Worm (Caenorhabditis elegans): ENCODE results near the gene F10E7.9.

F10E7.9 gene

ce11 chrII:7151969-7152631 is 42.2 kb upstream of the F10E7.9 start, which contains the start of gene fust-1 (continued):
- peak; percentile 96 for TF ChIP-seq ekl-4 (GFP tag; IDR thresholded peaks at IDR 0.05)
- TF ChIP-seq F33H1.4 (GFP tag; IDR thresholded peaks at IDR 0.05) = peak; percentile 82
- no peak for TF ChIP-seq rpc-1 (optimal IDR thresholded peaks at IDR 0.05)
- TF ChIP-seq rpc-1 (tag; optimal IDR thresholded peaks at IDR 0.05) = no peak
- peak; percentile 44; the same call in 1 of the 2 replicates for TF ChIP-seq lin-26 (GFP tag; IDR thresholded peaks at IDR 0.05)
- peak; percentile 17 for TF ChIP-seq F52B5.7 (tag; optimal IDR thresholded peaks at IDR 0.05)
- TF ChIP-seq C06A6.2 (GFP tag; conservative IDR thresholded peaks at IDR 0.05) = peak; percentile 88
- peak; percentile 87 for TF ChIP-seq Y56A3A.18 (GFP tag; IDR thresholded peaks at IDR 0.05)
- no peak for TF ChIP-seq sdz-38 (tag; optimal IDR thresholded peaks at IDR 0.05)
- peak; percentile 88 for TF ChIP-seq ztf-26 (tag; optimal IDR thresholded peaks at IDR 0.05)
- peak; percentile 89 for TF ChIP-seq D2030.7 (GFP tag; IDR thresholded peaks at IDR 0.05)
- peak; percentile 97 for TF ChIP-seq mcd-1 (GFP tag; IDR thresholded peaks at IDR 0.05)
- TF ChIP-seq F57A8.1 (GFP tag; optimal IDR thresholded peaks at IDR 0.05) = no peak
- TF ChIP-seq F39B2.1 (GFP tag; IDR thresholded peaks at IDR 0.05) = peak; percentile 82; the same call in 1 of the 2 replicates
- no peak for TF ChIP-seq mel-28 (tag; optimal IDR thresholded peaks at IDR 0.05; ENCODE audit: borderline replicate concordance)
- peak; percentile 88 for TF ChIP-seq ceh-91 (GFP tag; IDR thresholded peaks at IDR 0.05)
- peak; percentile 94 for TF ChIP-seq ZK185.1 (tag; optimal IDR thresholded peaks at IDR 0.05; ENCODE audit: poor library complexity, severe bottlenecking)
- no peak for TF ChIP-seq Y67H2A.10 (GFP tag; conservative IDR thresholded peaks at IDR 0.05)
- TF ChIP-seq snpc-1.3 (tag; optimal IDR thresholded peaks at IDR 0.05; ENCODE audit: insufficient read depth) = peak; percentile 95

ce11 chrII:7148099-7148498 is 38.2 kb upstream of the F10E7.9 start, which contains the start of gene T07F8.1:
Gene T07F8.1 (plus strand): TSS chrII:7148399.
- TF ChIP-seq tbx-9 (tag; optimal IDR thresholded peaks at IDR 0.05; ENCODE audit: borderline replicate concordance) (no peak), lin-26 (GFP tag; IDR thresholded peaks at IDR 0.05) (no peak), ztf-3 (GFP tag; optimal IDR thresholded peaks at IDR 0.05) (no peak), B0019.2 (GFP tag; conservative IDR thresholded peaks at IDR 0.05) (no peak), rpc-1 (optimal IDR thresholded peaks at IDR 0.05) (no peak), rpc-1 (tag; optimal IDR thresholded peaks at IDR 0.05) (no peak), aptf-3 (GFP tag; IDR thresholded peaks at IDR 0.05) (no peak), gei-17 (GFP tag; optimal IDR thresholded peaks at IDR 0.05) (no peak), akir-1 (GFP tag; optimal IDR thresholded peaks at IDR 0.05) (no peak), somi-1 (GFP tag; optimal IDR thresholded peaks at IDR 0.05) (no peak), nhr-80 (tag; optimal IDR thresholded peaks at IDR 0.05) (no peak), madf-3 (GFP tag; IDR thresholded peaks at IDR 0.05) (no peak)

- TF ChIP-seq efl-1 (GFP tag; optimal IDR thresholded peaks at IDR 0.05) = peak; percentile 45
- peak; percentile 84 for TF ChIP-seq lsl-1 (GFP tag; optimal IDR thresholded peaks at IDR 0.05)
- no peak for TF ChIP-seq F39B2.1 (GFP tag; IDR thresholded peaks at IDR 0.05)
- TF ChIP-seq xnd-1 (tag; optimal IDR thresholded peaks at IDR 0.05) = peak; percentile 51
- peak; percentile 31; the same call in 1 of the 2 replicates for TF ChIP-seq attf-3 (GFP tag; conservative IDR thresholded peaks at IDR 0.05)
- no peak for TF ChIP-seq ztf-3 (GFP tag; optimal IDR thresholded peaks at IDR 0.05)
- peak; percentile 65 for TF ChIP-seq snpc-1.1 (tag; optimal IDR thresholded peaks at IDR 0.05; ENCODE audit: insufficient read depth)
- no peak for TF ChIP-seq lag-1 (GFP tag; IDR thresholded peaks at IDR 0.05)
- TF ChIP-seq repo-1 (tag; optimal IDR thresholded peaks at IDR 0.05) = no peak
- peak; percentile 27 for TF ChIP-seq lin-40 (tag; optimal IDR thresholded peaks at IDR 0.05)
- TF ChIP-seq mxl-1 (tag; optimal IDR thresholded peaks at IDR 0.05) = no peak
- TF ChIP-seq attf-5 (GFP tag; optimal IDR thresholded peaks at IDR 0.05) = peak; percentile 68
- TF ChIP-seq hrde-1 (tag; optimal IDR thresholded peaks at IDR 0.05; ENCODE audit: borderline replicate concordance) = peak; percentile 46
- peak; percentile 61 for TF ChIP-seq F33H1.4 (GFP tag; IDR thresholded peaks at IDR 0.05)
- peak; percentile 70 for TF ChIP-seq madf-8 (GFP tag; conservative IDR thresholded peaks at IDR 0.05)
- peak; percentile 70 for TF ChIP-seq F49E8.2 (tag; optimal IDR thresholded peaks at IDR 0.05; ENCODE audit: insufficient read depth)
- peak; percentile 91 for TF ChIP-seq ztf-18 (tag; optimal IDR thresholded peaks at IDR 0.05)
- peak; percentile 78 for TF ChIP-seq snpc-3.4 (tag; optimal IDR thresholded peaks at IDR 0.05)
- no peak for TF ChIP-seq unc-62 (GFP tag; optimal IDR thresholded peaks at IDR 0.05)
- TF ChIP-seq him-1 (tag; optimal IDR thresholded peaks at IDR 0.05) = peak; percentile 75
- peak; percentile 61 for TF ChIP-seq B0019.2 (GFP tag; conservative IDR thresholded peaks at IDR 0.05)
Observed at ce11 chrII:7147550-7147949, 37.7 kb upstream of the F10E7.9 start.

Measured in whole organism, young adult.